Worm (Caenorhabditis elegans): ENCODE measurements around the gene Y32B12B.8.

- TF ChIP-seq ama-1 (optimal IDR thresholded peaks at IDR 0.05) = no peak
- TF ChIP-seq B0310.2 (tag; optimal IDR thresholded peaks at IDR 0.05) = no peak
- TF ChIP-seq ceh-36 (tag; optimal IDR thresholded peaks at IDR 0.05) = no peak
- no peak for TF ChIP-seq tbx-37 (GFP tag; conservative IDR thresholded peaks at IDR 0.05)
- no peak for TF ChIP-seq hmbx-1 (tag; optimal IDR thresholded peaks at IDR 0.05)
- no peak for TF ChIP-seq hmg-4 (GFP tag; optimal IDR thresholded peaks at IDR 0.05)
- no peak for TF ChIP-seq flt-1 (GFP tag; IDR thresholded peaks at IDR 0.05)
- TF ChIP-seq hnd-1 (tag; optimal IDR thresholded peaks at IDR 0.05) = no peak
- TF ChIP-seq F13C5.2 (tag; optimal IDR thresholded peaks at IDR 0.05) = no peak
- TF ChIP-seq ets-7 (tag; optimal IDR thresholded peaks at IDR 0.05) = no peak
- TF ChIP-seq tbx-11 (GFP tag; IDR thresholded peaks at IDR 0.05) = no peak
These were observed 1.4 kb downstream of the Y32B12B.8 start, which contains the start of gene Y32B12B.1 for ce11 chrV:16536701-16537100.

Data from whole organism, early embryonic.